Worm (Caenorhabditis elegans) whole organism, L3 larva: ENCODE measurements around the gene K03A11.5.

Experiments used
- ceh-82 ChIP-seq: fragments of 150-350 bp; optimal IDR thresholded peaks from 2 replicates; lab custom pipeline; 2014; ENCODE audit warnings: missing biosample characterization, missing genetic modification characterization
- ceh-9 ChIP-seq: sonication (generic microtip); optimal IDR thresholded peaks from 2 replicates; lab custom pipeline; 2018; ENCODE audit warnings: missing biosample characterization, missing genetic modification characterization
- elt-2 ChIP-seq: sonication (generic microtip); optimal IDR thresholded peaks from 2 replicates; lab custom pipeline; 2016; ENCODE audit warnings: missing genetic modification reagents, mild to moderate bottlenecking, missing genetic modification characterization, missing compliant biosample characterization
- elt-3 ChIP-seq, 3 experiments: fragments of 150-350 bp in 1 of 3; sonication (generic microtip) in 2 of 3; optimal IDR thresholded peaks; 2 replicates in 2 of 3; 4 replicates in 1 of 3; lab custom pipeline; 2014 to 2017; ENCODE audit warnings: missing biosample characterization in 3 of 3, missing genetic modification characterization in 3 of 3
- fos-1 ChIP-seq: fragments of 150-350 bp; optimal IDR thresholded peaks from 2 replicates; lab custom pipeline; 2014; ENCODE audit warnings: missing biosample characterization, missing genetic modification characterization
- hmg-11 ChIP-seq: sonication (generic microtip); optimal IDR thresholded peaks from 2 replicates; lab custom pipeline; 2016; ENCODE audit warnings: missing genetic modification characterization, missing compliant biosample characterization
- nhr-11 ChIP-seq: fragments of 150-350 bp; optimal IDR thresholded peaks from 2 replicates; lab custom pipeline; 2014; ENCODE audit warnings: missing biosample characterization, missing genetic modification characterization
- nhr-237 ChIP-seq: fragments of 150-350 bp; optimal IDR thresholded peaks from 2 replicates; lab custom pipeline; 2014; ENCODE audit warnings: missing biosample characterization, missing genetic modification characterization
- nhr-67 ChIP-seq: fragments of 150-350 bp; optimal IDR thresholded peaks from 2 replicates; lab custom pipeline; 2014; ENCODE audit warnings: missing biosample characterization, missing genetic modification characterization
- pqm-1 ChIP-seq: fragments of 150-350 bp; optimal IDR thresholded peaks from 2 replicates; lab custom pipeline; 2017; ENCODE audit warnings: missing biosample characterization, missing genetic modification characterization, inconsistent platforms
- ztf-11 ChIP-seq: fragments of 150-350 bp; optimal IDR thresholded peaks from 2 replicates; lab custom pipeline; 2014; ENCODE audit warnings: missing biosample characterization, missing genetic modification characterization

- TF ChIP-seq ceh-82 (tag; lab: Kevin White, UChicago) (no peak), nhr-67 (tag; lab: Kevin White, UChicago) (no peak), hmg-11 (no peak), elt-2 (no peak), ceh-9 (no peak), ztf-11 (tag; lab: Kevin White, UChicago) (no peak), pqm-1 (tag; lab: Kevin White, UChicago) (no peak), nhr-237 (tag; lab: Kevin White, UChicago) (no peak), fos-1 (no peak), elt-3 (tag; optimal IDR thresholded peaks at IDR 0.05; lab: Kevin White, UChicago) (no peak), nhr-11 (no peak)
These were observed 7.8 kb upstream of the K03A11.5 start, which contains the start of gene K03A11.6 for ce11 chrX:13055560-13055959.
